Fruit fly (Drosophila melanogaster) whole organism, embryonic: ENCODE results near the gene Sfp33A4.
A peak's percentile ranks its signal among the peaks of the same experiment; 100 is the strongest.

Source experiments
- Blimp-1 ChIP-seq: fragments of 200-800 bp; sonication (Bioruptor generic); optimal IDR thresholded peaks from 3 replicates; lab custom pipeline; 2018; ENCODE audit warnings: missing biosample characterization, missing genetic modification characterization, mild to moderate bottlenecking, moderate library complexity, missing genetic modification reagents
- C15 ChIP-seq: fragments of 200-800 bp; sonication (Bioruptor generic); IDR thresholded peaks from 3 replicates; pipeline ENCODE4 v1.3.6; 2022; ENCODE audit warnings: missing biosample characterization, missing genetic modification characterization
- CG10366 ChIP-seq: fragments of 200-800 bp; sonication (Bioruptor generic); IDR thresholded peaks from 2 replicates; pipeline ENCODE4 v1.3.6; 2022; ENCODE audit warnings: missing biosample characterization, missing genetic modification characterization
- CG10462 ChIP-seq: fragments of 200-800 bp; sonication (Bioruptor generic); optimal IDR thresholded peaks from 2 replicates; lab custom pipeline; 2016; ENCODE audit warnings: missing biosample characterization, missing genetic modification characterization
- CG10543 ChIP-seq: fragments of 200-800 bp; sonication (Bioruptor generic); optimal IDR thresholded peaks from 3 replicates; lab custom pipeline; 2017; ENCODE audit warnings: missing biosample characterization, mild to moderate bottlenecking, missing genetic modification characterization, moderate library complexity
- CG11093 ChIP-seq: fragments of 200-800 bp; sonication (Bioruptor generic); IDR thresholded peaks from 3 replicates; pipeline ENCODE4 v1.3.6; 2022; ENCODE audit warnings: missing biosample characterization, missing genetic modification characterization
- CG11456 ChIP-seq: fragments of 200-800 bp; sonication (Bioruptor generic); IDR thresholded peaks from 3 replicates; pipeline ENCODE4 v1.3.6; 2022; ENCODE audit warnings: missing biosample characterization, missing genetic modification characterization
- CG12071 ChIP-seq: fragments of 200-800 bp; sonication (Bioruptor generic); optimal IDR thresholded peaks from 3 replicates; lab custom pipeline; 2018; ENCODE audit warnings: missing biosample characterization, mild to moderate bottlenecking, missing genetic modification characterization
- CG15073 ChIP-seq: fragments of 200-800 bp; sonication (Bioruptor generic); optimal IDR thresholded peaks from 2 replicates; lab custom pipeline; 2016; ENCODE audit warnings: missing biosample characterization, missing genetic modification characterization
- CG1603 ChIP-seq: fragments of 200-800 bp; sonication (Bioruptor generic); optimal IDR thresholded peaks from 2 replicates; lab custom pipeline; 2019; ENCODE audit warnings: missing biosample characterization, mild to moderate bottlenecking, missing genetic modification characterization, moderate library complexity
- CG1647 ChIP-seq: fragments of 200-800 bp; sonication (Bioruptor generic); optimal IDR thresholded peaks from 3 replicates; lab custom pipeline; 2016; ENCODE audit warnings: missing biosample characterization, missing genetic modification characterization
- CG17186 ChIP-seq: fragments of 200-800 bp; sonication (Bioruptor generic); optimal IDR thresholded peaks from 3 replicates; lab custom pipeline; 2017; ENCODE audit warnings: missing biosample characterization, missing genetic modification reagents, missing genetic modification characterization
- CG31441 ChIP-seq: fragments of 200-800 bp; sonication (Bioruptor generic); IDR thresholded peaks from 2 replicates; pipeline ENCODE4 v1.3.6; 2022; ENCODE audit warnings: missing biosample characterization, missing genetic modification characterization
- CG3407 ChIP-seq: fragments of 200-800 bp; sonication (Bioruptor generic); optimal IDR thresholded peaks from 2 replicates; lab custom pipeline; 2018; ENCODE audit warnings: missing biosample characterization, mild to moderate bottlenecking, missing genetic modification characterization
- CG42726 ChIP-seq: fragments of 200-800 bp; sonication (Bioruptor generic); IDR thresholded peaks from 2 replicates; pipeline ENCODE4 v1.3.6; 2022; ENCODE audit warnings: missing biosample characterization, missing genetic modification characterization; ENCODE audit not compliant: partially characterized antibody
- CG5953 ChIP-seq: fragments of 200-800 bp; sonication (Bioruptor generic); IDR thresholded peaks from 2 replicates; pipeline ENCODE4 v1.3.6; 2022; ENCODE audit warnings: missing biosample characterization, missing genetic modification characterization
- CG6683 ChIP-seq: fragments of 200-800 bp; sonication (Bioruptor generic); optimal IDR thresholded peaks from 2 replicates; lab custom pipeline; 2017; ENCODE audit warnings: missing biosample characterization, mild to moderate bottlenecking, missing genetic modification characterization, missing genetic modification reagents
- CG6813 ChIP-seq: fragments of 200-800 bp; sonication (Bioruptor generic); optimal IDR thresholded peaks from 2 replicates; lab custom pipeline; 2017; ENCODE audit warnings: missing biosample characterization, missing genetic modification characterization, mild to moderate bottlenecking, moderate library complexity, missing genetic modification reagents
- CG7963 ChIP-seq: fragments of 200-800 bp; sonication (Bioruptor generic); IDR thresholded peaks from 3 replicates; pipeline ENCODE4 v1.3.6; 2022; ENCODE audit warnings: missing biosample characterization, missing genetic modification characterization; ENCODE audit not compliant: partially characterized antibody
- CG7987 ChIP-seq: fragments of 200-800 bp; sonication (Bioruptor generic); optimal IDR thresholded peaks from 2 replicates; lab custom pipeline; 2018; ENCODE audit warnings: missing biosample characterization, mild to moderate bottlenecking, missing genetic modification characterization, moderate library complexity
- D ChIP-seq, 2 experiments: fragments of 200-800 bp in 1 of 2; fragments of >200 bp in 1 of 2; sonication (Bioruptor generic) in 1 of 2; optimal IDR thresholded peaks; 2 replicates in 1 of 2; 3 replicates in 1 of 2; lab custom pipeline; 2017; ENCODE audit warnings: mild to moderate bottlenecking in 1 of 2, missing biosample characterization in 1 of 2, missing genetic modification characterization in 1 of 2, missing genetic modification reagents in 1 of 2
- Dfd ChIP-seq, 2 experiments: fragments of >200 bp; optimal IDR thresholded peaks; 2 replicates each; lab custom pipeline; 2017; ENCODE audit warnings: missing biosample characterization in 2 of 2, missing genetic modification characterization in 2 of 2
- Gsc ChIP-seq: fragments of 200-800 bp; sonication (Bioruptor generic); IDR thresholded peaks from 2 replicates; pipeline ENCODE4 v1.3.6; 2022; ENCODE audit warnings: missing biosample characterization, missing genetic modification characterization
- Hr78 ChIP-seq, 2 experiments: fragments of 200-800 bp in 1 of 2; fragments of >200 bp in 1 of 2; sonication (Bioruptor generic) in 1 of 2; optimal IDR thresholded peaks; 2 replicates each; lab custom pipeline; 2017 to 2019; ENCODE audit warnings: missing biosample characterization in 2 of 2, missing genetic modification characterization in 2 of 2, mild to moderate bottlenecking in 1 of 2, moderate library complexity in 1 of 2
- Med ChIP-seq: fragments of 200-800 bp; sonication (Bioruptor generic); peaks from one replicate; lab custom pipeline; 2016; ENCODE audit warnings: missing biosample characterization, missing genetic modification characterization, mild to moderate bottlenecking, inconsistent platforms, moderate library complexity
- NfI ChIP-seq: fragments of 200-800 bp; sonication (Bioruptor generic); optimal IDR thresholded peaks from 3 replicates; lab custom pipeline; 2018; ENCODE audit warnings: missing biosample characterization, mild to moderate bottlenecking, missing genetic modification characterization, moderate library complexity
- Ssrp ChIP-seq: fragments of 200-800 bp; sonication (Bioruptor generic); optimal IDR thresholded peaks from 2 replicates; lab custom pipeline; 2018; ENCODE audit warnings: missing biosample characterization, mild to moderate bottlenecking, missing genetic modification characterization, moderate library complexity
- Trl ChIP-seq, 3 experiments: fragments of >200 bp in 2 of 3; fragments of 200-800 bp in 1 of 3; sonication (Bioruptor generic) in 1 of 3; optimal IDR thresholded peaks; 2 replicates in 1 of 3; 3 replicates in 2 of 3; lab custom pipeline; 2016 to 2017; ENCODE audit warnings: missing biosample characterization in 1 of 3, missing genetic modification characterization in 1 of 3
- Usf ChIP-seq: fragments of 200-800 bp; sonication (Bioruptor generic); optimal IDR thresholded peaks from 2 replicates; lab custom pipeline; 2017; ENCODE audit warnings: missing genotype, missing biosample characterization, missing genetic modification characterization
- chif ChIP-seq, 2 experiments: fragments of 200-800 bp; sonication (Bioruptor generic); optimal IDR thresholded peaks; 3 replicates each; lab custom pipeline; 2016; ENCODE audit warnings: missing biosample characterization in 2 of 2, missing genetic modification characterization in 2 of 2
- dpn ChIP-seq, 2 experiments: fragments of 200-800 bp; sonication (Bioruptor generic); optimal IDR thresholded peaks; 3 replicates each; lab custom pipeline; 2016; ENCODE audit warnings: missing biosample characterization in 2 of 2, missing genetic modification characterization in 2 of 2
- fd64A ChIP-seq: fragments of 200-800 bp; sonication (Bioruptor generic); optimal IDR thresholded peaks from 3 replicates; lab custom pipeline; 2018; ENCODE audit warnings: missing biosample characterization, mild to moderate bottlenecking, missing genetic modification characterization
- gce ChIP-seq: fragments of 200-800 bp; sonication (Bioruptor generic); IDR thresholded peaks from 3 replicates; pipeline ENCODE4 v1.3.6; 2022; ENCODE audit warnings: missing biosample characterization, missing genetic modification characterization
- gfzf ChIP-seq: fragments of 200-800 bp; sonication (Bioruptor generic); optimal IDR thresholded peaks from 2 replicates; lab custom pipeline; 2016; ENCODE audit warnings: missing biosample characterization, mild to moderate bottlenecking, missing genetic modification characterization, moderate library complexity
- gsb ChIP-seq: fragments of 200-800 bp; sonication (Bioruptor generic); IDR thresholded peaks from 2 replicates; pipeline ENCODE4 v1.3.6; 2022; ENCODE audit warnings: missing biosample characterization, missing genetic modification characterization
- ham ChIP-seq: fragments of 200-800 bp; sonication (Bioruptor generic); IDR thresholded peaks from 2 replicates; pipeline ENCODE4 v1.3.6; 2022; ENCODE audit warnings: missing biosample characterization, missing genetic modification characterization
- hth ChIP-seq: fragments of >200 bp; optimal IDR thresholded peaks from 2 replicates; lab custom pipeline; 2017; ENCODE audit warnings: inconsistent platforms
- ind ChIP-seq: fragments of 200-800 bp; sonication (Bioruptor generic); optimal IDR thresholded peaks from 3 replicates; lab custom pipeline; 2016; ENCODE audit warnings: missing biosample characterization, missing genetic modification characterization
- jumu ChIP-seq: fragments of 200-800 bp; sonication (Bioruptor generic); optimal IDR thresholded peaks from 3 replicates; lab custom pipeline; 2016; ENCODE audit warnings: missing biosample characterization, missing genetic modification characterization
- kah ChIP-seq: fragments of 200-800 bp; sonication (Bioruptor generic); optimal IDR thresholded peaks from 2 replicates; lab custom pipeline; 2018; ENCODE audit warnings: missing biosample characterization, mild to moderate bottlenecking, missing genetic modification characterization
- mam ChIP-seq: fragments of 200-800 bp; sonication (Bioruptor generic); optimal IDR thresholded peaks from 3 replicates; lab custom pipeline; 2016; ENCODE audit warnings: missing biosample characterization, missing genetic modification characterization
- org-1 ChIP-seq: fragments of 200-800 bp; sonication (Bioruptor generic); optimal IDR thresholded peaks from 2 replicates; lab custom pipeline; 2017; ENCODE audit warnings: missing biosample characterization, missing genetic modification characterization
- pan ChIP-seq, 4 experiments: fragments of >200 bp in 3 of 4; fragments of 200-800 bp in 1 of 4; sonication (Bioruptor generic) in 1 of 4; optimal IDR thresholded peaks in 3 of 4; IDR thresholded peaks in 1 of 4; 2 replicates each; pipeline versions ENCODE4 v1.3.6 to Lab custom; 2017 to 2022; ENCODE audit warnings: missing biosample characterization in 2 of 4, missing genetic modification characterization in 2 of 4, mixed read lengths in 1 of 4
- pfk ChIP-seq: fragments of 200-800 bp; sonication (Bioruptor generic); optimal IDR thresholded peaks from 2 replicates; lab custom pipeline; 2018; ENCODE audit warnings: missing biosample characterization, mild to moderate bottlenecking, missing genetic modification characterization, moderate library complexity
- sd ChIP-seq: fragments of 200-800 bp; sonication (Bioruptor generic); optimal IDR thresholded peaks from 3 replicates; lab custom pipeline; 2018; ENCODE audit warnings: missing biosample characterization, mild to moderate bottlenecking, missing genetic modification characterization, moderate library complexity
- stc ChIP-seq: fragments of 200-800 bp; sonication (Bioruptor generic); IDR thresholded peaks from 2 replicates; pipeline ENCODE4 v1.3.6; 2022; ENCODE audit warnings: missing biosample characterization, missing genetic modification characterization
- unpg ChIP-seq: fragments of 200-800 bp; sonication (Bioruptor generic); optimal IDR thresholded peaks from 3 replicates; lab custom pipeline; 2018; ENCODE audit warnings: missing biosample characterization, mild to moderate bottlenecking, missing genetic modification characterization, moderate library complexity
- zen2 ChIP-seq: fragments of 200-800 bp; sonication (Bioruptor generic); IDR thresholded peaks from 3 replicates; pipeline ENCODE4 v1.3.6; 2022; ENCODE audit warnings: missing biosample characterization, missing genetic modification characterization; ENCODE audit not compliant: partially characterized antibody

Gene Sfp33A4

DNA sequence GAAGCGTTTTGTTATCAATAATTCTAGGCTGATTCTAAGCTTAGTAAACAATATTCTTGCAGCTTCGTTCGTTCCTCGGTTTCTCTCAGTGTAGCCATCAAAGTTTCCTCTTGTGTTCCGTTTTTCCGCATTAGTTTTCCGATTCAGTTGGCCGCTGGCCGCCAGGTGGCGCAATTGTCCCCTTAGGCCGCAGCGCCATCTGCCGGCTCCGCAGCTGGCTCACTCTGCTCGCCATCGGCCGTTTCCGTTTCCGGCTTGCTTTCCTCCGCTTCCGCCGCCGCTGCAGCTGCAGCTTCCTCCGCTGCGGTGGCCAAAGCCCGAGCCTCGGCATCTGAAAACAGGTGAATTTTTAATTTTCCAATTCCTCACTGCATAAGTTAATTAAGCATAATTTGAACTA is 20.7 kb upstream of the Sfp33A4 start (continued):
- no peak for TF ChIP-seq pan (optimal IDR thresholded peaks at IDR 0.05; lab: Kevin White, UChicago)
- TF ChIP-seq pan (GFP tag; optimal IDR thresholded peaks at IDR 0.05 in 1 of 2, IDR thresholded peaks at IDR 0.05 in 1 of 2) = peak in 1 of 2 experiments; percentile 89
- TF ChIP-seq stc (GFP tag; lab: Robert Waterston, UW) = peak; percentile 88
- no peak for TF ChIP-seq Trl (optimal IDR thresholded peaks at IDR 0.05; lab: Kevin White, UChicago)
- peak; percentile 93 for TF ChIP-seq Trl (GFP tag; optimal IDR thresholded peaks at IDR 0.05; lab: Kevin White, UChicago)
- peak; percentile 94 for TF ChIP-seq unpg (GFP tag; lab: Kevin White, UChicago)
- peak; percentile 90 for TF ChIP-seq CG6683
- no peak for TF ChIP-seq sd (tag; lab: Kevin White, UChicago)
- TF ChIP-seq pfk (GFP tag; lab: Kevin White, UChicago) = peak; percentile 83
- TF ChIP-seq gce (GFP tag; lab: Robert Waterston, UW) = peak; percentile 96
- TF ChIP-seq CG17186 (GFP tag; lab: Kevin White, UChicago) = peak; percentile 94
- peak; percentile 99 for TF ChIP-seq CG6813
- TF ChIP-seq CG1647 (GFP tag; lab: Kevin White, UChicago) = peak; percentile 85
- TF ChIP-seq CG11456 (GFP tag; lab: Robert Waterston, UW) = peak; percentile 96
- peak; percentile 90 to 95 for TF ChIP-seq dpn (GFP tag; optimal IDR thresholded peaks at IDR 0.05; lab: Kevin White, UChicago)
- peak; percentile 73; the same call in 2 of the 3 replicates for TF ChIP-seq C15 (GFP tag; lab: Robert Waterston, UW)
- peak; percentile 93 for TF ChIP-seq CG10543 (GFP tag; lab: Kevin White, UChicago)
- no peak for TF ChIP-seq zen2 (GFP tag; lab: Robert Waterston, UW)
- TF ChIP-seq Ssrp (tag; lab: Kevin White, UChicago) = peak; percentile 81
- TF ChIP-seq CG31441 (GFP tag; lab: Robert Waterston, UW) = peak; percentile 96
- peak; percentile 93 for TF ChIP-seq kah (GFP tag; lab: Kevin White, UChicago)
- peak; percentile 97 for TF ChIP-seq fd64A (GFP tag; lab: Kevin White, UChicago)
- TF ChIP-seq D (optimal IDR thresholded peaks at IDR 0.05; lab: Kevin White, UChicago) = no peak
- TF ChIP-seq D (GFP tag; optimal IDR thresholded peaks at IDR 0.05; lab: Kevin White, UChicago) = peak; percentile 98
- TF ChIP-seq Hr78 (GFP tag; optimal IDR thresholded peaks at IDR 0.05; lab: Kevin White, UChicago) = peak in 1 of 2 experiments; percentile 49
- TF ChIP-seq jumu (GFP tag; lab: Kevin White, UChicago) = peak; percentile 82
- no peak for TF ChIP-seq Gsc (GFP tag; lab: Robert Waterston, UW)
- peak; percentile 96 for TF ChIP-seq CG1603 (tag; lab: Kevin White, UChicago)
- TF ChIP-seq Med = peak; percentile 100
- TF ChIP-seq CG10462 (GFP tag; lab: Kevin White, UChicago) = peak; percentile 89
- TF ChIP-seq CG3407 (GFP tag; lab: Kevin White, UChicago) = peak; percentile 95
- TF ChIP-seq CG5953 (GFP tag; lab: Robert Waterston, UW) = peak; percentile 96
- TF ChIP-seq ind (GFP tag; lab: Kevin White, UChicago) = peak; percentile 90
- peak; percentile 95 to 96 for TF ChIP-seq chif (GFP tag; optimal IDR thresholded peaks at IDR 0.05; lab: Kevin White, UChicago)
- TF ChIP-seq mam (GFP tag; lab: Kevin White, UChicago) = peak; percentile 79
- TF ChIP-seq gfzf = peak; percentile 24
- TF ChIP-seq CG42726 (GFP tag; lab: Robert Waterston, UW) = peak; percentile 50; the same call in 1 of the 2 replicates
- TF ChIP-seq gsb (GFP tag; lab: Robert Waterston, UW) = peak; percentile 83
- TF ChIP-seq NfI (GFP tag; lab: Kevin White, UChicago) = peak; percentile 93
- peak; percentile 58; the same call in 1 of the 2 replicates for TF ChIP-seq ham
- TF ChIP-seq Blimp-1 = peak; percentile 84
- TF ChIP-seq hth (lab: Kevin White, UChicago) = no peak
- peak; percentile 70; the same call in 2 of the 3 replicates for TF ChIP-seq CG11093 (GFP tag; lab: Robert Waterston, UW)
- TF ChIP-seq Usf (GFP tag; lab: Kevin White, UChicago) = peak; percentile 87
- TF ChIP-seq CG15073 = peak; percentile 74
- peak; percentile 91 for TF ChIP-seq org-1 (GFP tag; lab: Kevin White, UChicago)
- TF ChIP-seq CG7963 (GFP tag; lab: Robert Waterston, UW) = peak; percentile 44; the same call in 1 of the 3 replicates
- TF ChIP-seq CG7987 = peak; percentile 97
- TF ChIP-seq CG12071 (GFP tag; lab: Kevin White, UChicago) = peak; percentile 97
- TF ChIP-seq Dfd (GFP tag; optimal IDR thresholded peaks at IDR 0.05; lab: Kevin White, UChicago) = no peak
- TF ChIP-seq CG10366 (GFP tag; lab: Robert Waterston, UW) = peak; percentile 85
